Fruit fly (Drosophila melanogaster): ENCODE data around the gene CG33267.

dm6 chr3L:11591803-11592202, 27.5 kb downstream of the CG33267 start:
- TF ChIP-seq CG8478 (optimal IDR thresholded peaks at IDR 0.05) (no peak), CTCF (optimal IDR thresholded peaks at IDR 0.05) (no peak)

Measured in S2 (cell line).